Worm (Caenorhabditis elegans) whole organism, L4 larva: Measurements from ENCODE around the gene W09H1.4.

Source experiments
- F44E2.7 ChIP-seq: fragments of 200-800 bp; sonication (Bioruptor generic); IDR thresholded peaks from 2 replicates; pipeline ENCODE4 v2.1.2; 2022; ENCODE audit warnings: missing genetic modification characterization, missing compliant biosample characterization
- R02D3.7 ChIP-seq: fragments of 150-350 bp; sonication (generic microtip); optimal IDR thresholded peaks from 3 replicates; lab custom pipeline; 2014; ENCODE audit warnings: missing biosample characterization, missing genetic modification characterization
- Y105C5A.15 ChIP-seq: fragments of 200-800 bp; sonication (Bioruptor generic); IDR thresholded peaks from 2 replicates; pipeline ENCODE4 v1.3.6; 2022; ENCODE audit warnings: missing genetic modification characterization, missing compliant biosample characterization
- Y75B8A.6 ChIP-seq: fragments of 200-800 bp; sonication (Bioruptor generic); IDR thresholded peaks from 2 replicates; pipeline ENCODE4 v1.3.6; 2022; ENCODE audit warnings: missing genetic modification reagents, missing genetic modification characterization, missing compliant biosample characterization
- aha-1 ChIP-seq: fragments of 150-350 bp; peaks from one replicate; lab custom pipeline; 2014; ENCODE audit warnings: missing biosample characterization, missing genetic modification characterization
- ama-1 ChIP-seq: fragments of 150-350 bp; optimal IDR thresholded peaks from 2 replicates; lab custom pipeline; 2014; ENCODE audit warnings: inconsistent platforms, mixed read lengths
- ceh-20 ChIP-seq: fragments of 200-800 bp; sonication (Bioruptor generic); IDR thresholded peaks from 2 replicates; pipeline ENCODE4 v1.3.6; 2022; ENCODE audit warnings: missing genetic modification reagents, missing genetic modification characterization, missing compliant biosample characterization
- daf-19 ChIP-seq: fragments of 200-800 bp; sonication (Bioruptor generic); conservative IDR thresholded peaks from 2 replicates; pipeline ENCODE4 v1.3.6; 2022; ENCODE audit warnings: missing genetic modification characterization, missing compliant biosample characterization
- fkh-10 ChIP-seq: fragments of 150-350 bp; optimal IDR thresholded peaks from 2 replicates; lab custom pipeline; 2014; ENCODE audit warnings: missing biosample characterization, missing genetic modification reagents, missing genetic modification characterization
- fos-1 ChIP-seq: fragments of 150-350 bp; optimal IDR thresholded peaks from 2 replicates; lab custom pipeline; 2014; ENCODE audit warnings: missing biosample characterization, missing genetic modification characterization
- hmg-1.1 ChIP-seq: fragments of 200-800 bp; sonication (Bioruptor generic); IDR thresholded peaks from 2 replicates; pipeline ENCODE4 v1.3.6; 2022; ENCODE audit warnings: missing genetic modification reagents, missing genetic modification characterization, missing compliant biosample characterization
- lim-7 ChIP-seq: fragments of 200-800 bp; sonication (Bioruptor generic); IDR thresholded peaks from 2 replicates; pipeline ENCODE4 v1.3.6; 2022; ENCODE audit warnings: missing genetic modification characterization, missing compliant biosample characterization
- lin-15B ChIP-seq: fragments of 150-350 bp; sonication (generic microtip); optimal IDR thresholded peaks from 3 replicates; lab custom pipeline; 2014; ENCODE audit warnings: missing biosample characterization, missing genetic modification characterization
- lin-29 ChIP-seq: fragments of 200-800 bp; sonication (Bioruptor generic); IDR thresholded peaks from 2 replicates; pipeline ENCODE4 v1.3.6; 2022; ENCODE audit warnings: missing genetic modification reagents, missing genetic modification characterization, missing compliant biosample characterization
- lin-38 ChIP-seq: fragments of 200-800 bp; sonication (Bioruptor generic); IDR thresholded peaks from 2 replicates; pipeline ENCODE4 v1.3.6; 2022; ENCODE audit warnings: missing genetic modification reagents, missing genetic modification characterization, missing compliant biosample characterization
- madf-5 ChIP-seq, 2 experiments: fragments of 200-800 bp; sonication (Bioruptor generic); IDR thresholded peaks; 2 replicates each; pipeline ENCODE4 v1.3.6; 2022; ENCODE audit warnings: missing compliant biosample characterization in 2 of 2, missing genetic modification characterization in 2 of 2
- mdl-1 ChIP-seq, 2 experiments: fragments of 150-350 bp in 1 of 2; sonication (generic microtip) in 1 of 2; optimal IDR thresholded peaks; 2 replicates each; lab custom pipeline; 2014 to 2017; ENCODE audit warnings: missing biosample characterization in 2 of 2, missing genetic modification characterization in 2 of 2
- mdt-29 ChIP-seq: fragments of 200-800 bp; sonication (Bioruptor generic); IDR thresholded peaks from 2 replicates; pipeline ENCODE4 v1.3.6; 2022; ENCODE audit warnings: missing genetic modification reagents, missing genetic modification characterization, missing compliant biosample characterization
- mes-2 ChIP-seq: sonication (generic microtip); optimal IDR thresholded peaks from 2 replicates; lab custom pipeline; 2016; ENCODE audit warnings: missing genotype, mild to moderate bottlenecking, missing genetic modification characterization, missing compliant biosample characterization; ENCODE audit not compliant: poor library complexity, severe bottlenecking
- mxl-3 ChIP-seq: fragments of 200-800 bp; sonication (Bioruptor generic); optimal IDR thresholded peaks from 2 replicates; lab custom pipeline; 2018; ENCODE audit warnings: mild to moderate bottlenecking, missing genetic modification characterization, missing compliant biosample characterization
- nhr-11 ChIP-seq: fragments of 150-350 bp; optimal IDR thresholded peaks from 2 replicates; lab custom pipeline; 2014; ENCODE audit warnings: missing biosample characterization, missing genetic modification characterization
- nhr-111 ChIP-seq: fragments of 200-800 bp; sonication (Bioruptor generic); optimal IDR thresholded peaks from 2 replicates; lab custom pipeline; 2018; ENCODE audit warnings: mild to moderate bottlenecking, missing genetic modification characterization, missing compliant biosample characterization
- nhr-28 ChIP-seq: fragments of 150-350 bp; optimal IDR thresholded peaks from 2 replicates; lab custom pipeline; 2014; ENCODE audit warnings: missing biosample characterization, missing genetic modification characterization
- nhr-48 ChIP-seq: sonication (generic microtip); optimal IDR thresholded peaks from 2 replicates; lab custom pipeline; 2016; ENCODE audit warnings: mild to moderate bottlenecking, missing genetic modification characterization, missing compliant biosample characterization
- nhr-6 ChIP-seq: fragments of 150-350 bp; optimal IDR thresholded peaks from 2 replicates; lab custom pipeline; 2014; ENCODE audit warnings: missing biosample characterization, missing genetic modification characterization
- php-3 ChIP-seq: fragments of 200-800 bp; sonication (Bioruptor generic); IDR thresholded peaks from 2 replicates; pipeline ENCODE4 v1.3.6; 2022; ENCODE audit warnings: missing genetic modification reagents, missing genetic modification characterization, missing compliant biosample characterization
- rbr-2 ChIP-seq: sonication (generic microtip); optimal IDR thresholded peaks from 2 replicates; lab custom pipeline; 2016; ENCODE audit warnings: missing genotype, missing genetic modification characterization, missing compliant biosample characterization
- spr-1 ChIP-seq: sonication (generic microtip); optimal IDR thresholded peaks from 2 replicates; lab custom pipeline; 2016; ENCODE audit warnings: mild to moderate bottlenecking, missing genetic modification characterization, missing compliant biosample characterization
- tra-1 ChIP-seq: fragments of 200-800 bp; sonication (Bioruptor generic); IDR thresholded peaks from 2 replicates; pipeline ENCODE4 v1.3.6; 2022; ENCODE audit warnings: missing genetic modification reagents, missing genetic modification characterization, missing compliant biosample characterization
- unc-62 ChIP-seq, 3 experiments: fragments of 150-350 bp in 1 of 3; sonication (generic microtip); optimal IDR thresholded peaks in 2 of 3; peaks in 1 of 3; 1 replicate in 1 of 3; 2 replicates in 2 of 3; lab custom pipeline; 2014 to 2017; ENCODE audit warnings: missing biosample characterization in 3 of 3, missing genetic modification characterization in 3 of 3, missing genetic modification reagents in 3 of 3, missing genotype in 1 of 3
- zfp-2 ChIP-seq: sonication (generic microtip); optimal IDR thresholded peaks from 2 replicates; lab custom pipeline; 2016; ENCODE audit warnings: mild to moderate bottlenecking, missing genetic modification characterization, missing compliant biosample characterization
- zip-2 ChIP-seq: fragments of 150-350 bp; optimal IDR thresholded peaks from 2 replicates; lab custom pipeline; 2014; ENCODE audit warnings: missing biosample characterization, missing genetic modification characterization

W09H1.4 gene

DNA sequence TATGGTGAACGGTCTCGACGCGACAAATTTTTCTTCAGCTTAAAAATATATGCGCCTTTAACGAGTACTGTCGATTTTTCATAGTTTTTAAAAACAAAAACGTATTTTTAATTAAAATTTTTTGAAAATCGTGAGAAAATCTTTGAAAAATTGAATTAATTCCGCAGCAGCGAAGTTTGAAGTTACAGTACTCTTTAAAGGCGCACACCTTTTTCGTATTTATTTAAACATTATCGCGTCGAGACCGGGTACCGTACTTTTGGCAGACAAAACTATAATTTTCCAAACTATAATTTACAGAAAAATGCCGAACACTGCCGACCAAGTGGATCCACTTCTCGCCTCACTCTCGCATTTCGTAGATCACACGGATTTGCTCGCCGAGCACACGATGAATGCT lies 32.5 kb downstream of the W09H1.4 start, which contains the start of gene F15D4.2:
Gene F15D4.2, plus strand, starts transcription at position 301 of the 400 bp plus-strand sequence.
- TF ChIP-seq php-3 = 0 out of 2 replicates have a peak, but pooled peaks have one; percentile 21
- no peak for TF ChIP-seq nhr-48 (tag; lab: Kevin White, UChicago)

DNA sequence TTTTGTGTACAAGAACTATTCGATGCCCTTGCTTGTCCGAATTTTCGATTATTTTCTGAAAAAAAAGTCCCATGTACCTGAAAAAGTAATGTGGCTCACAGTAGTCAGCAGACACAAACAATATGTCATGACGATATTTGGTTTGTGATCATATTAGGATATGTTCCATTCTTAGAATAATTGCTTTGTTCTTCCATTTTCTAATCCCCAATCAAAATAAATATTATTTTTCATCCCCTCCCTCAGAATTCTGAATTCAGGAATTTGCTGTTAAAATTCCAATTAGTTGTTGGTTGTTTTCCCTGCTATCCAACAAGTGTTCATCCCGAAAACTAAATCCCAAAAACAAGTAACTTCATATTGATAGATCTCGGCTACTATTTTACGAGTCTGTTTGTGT lies 36.0 kb downstream of the W09H1.4 start:
- peak; percentile 87 for TF ChIP-seq aha-1 (tag; lab: Kevin White, UChicago)
- TF ChIP-seq ceh-20 (GFP tag; lab: Robert Waterston, UW) = no peak
- peak in 1 of 2 experiments; percentile 67 for TF ChIP-seq unc-62 (GFP tag; optimal IDR thresholded peaks at IDR 0.05 in 1 of 2; lab: Kevin White, UChicago)
- TF ChIP-seq unc-62 (tag; optimal IDR thresholded peaks at IDR 0.05; lab: Kevin White, UChicago) = no peak
- no peak for TF ChIP-seq nhr-28 (tag; lab: Kevin White, UChicago)

DNA sequence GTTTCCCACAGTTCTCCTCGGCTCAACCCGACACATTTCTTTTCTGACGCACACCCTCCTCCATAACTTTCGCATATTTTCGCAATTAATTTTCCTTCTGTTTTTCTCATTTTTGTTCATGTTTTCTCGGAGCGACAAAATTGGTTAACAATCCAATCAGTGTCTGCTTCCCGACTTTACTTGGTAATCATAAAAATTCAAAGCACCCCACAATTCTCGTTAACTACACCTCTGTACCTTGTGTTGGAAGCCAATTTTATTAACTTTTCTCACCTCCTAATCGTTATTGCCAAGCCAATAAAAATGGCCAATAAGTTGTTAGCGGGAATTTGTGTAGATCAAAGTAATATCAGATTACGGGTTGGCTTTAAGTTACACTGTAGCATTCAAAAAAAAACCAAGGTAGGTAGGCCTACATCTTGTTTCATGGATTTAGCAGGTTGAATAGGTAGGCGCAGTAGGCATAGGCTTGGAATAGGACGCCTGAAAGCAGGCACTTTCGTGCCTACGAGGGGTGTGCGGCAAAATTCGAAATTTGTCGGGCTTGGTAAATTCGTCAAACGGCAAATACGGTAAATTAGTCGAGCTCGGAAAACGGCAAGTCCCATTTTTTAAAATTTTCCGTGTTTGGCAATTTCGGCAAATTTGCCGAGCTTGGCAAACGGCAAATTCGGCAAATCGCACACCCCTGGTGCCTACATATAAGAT lies 47.3 kb downstream of the W09H1.4 start:
- no peak for TF ChIP-seq tra-1 (GFP tag; lab: Robert Waterston, UW)
- no peak for TF ChIP-seq mxl-3 (GFP tag; lab: Kevin White, UChicago)
- TF ChIP-seq unc-62 (GFP tag; optimal IDR thresholded peaks at IDR 0.05 in 1 of 2; lab: Kevin White, UChicago) = peak in 1 of 2 experiments; percentile 73
- TF ChIP-seq unc-62 (tag; optimal IDR thresholded peaks at IDR 0.05; lab: Kevin White, UChicago) = no peak
- TF ChIP-seq lin-15B (tag; lab: Kevin White, UChicago) = no peak
- no peak for TF ChIP-seq rbr-2 (tag; lab: Kevin White, UChicago)
- no peak for TF ChIP-seq hmg-1.1 (GFP tag; lab: Robert Waterston, UW)
- TF ChIP-seq mdl-1 (tag; optimal IDR thresholded peaks at IDR 0.05; lab: Kevin White, UChicago) = no peak
- TF ChIP-seq nhr-111 (GFP tag; lab: Kevin White, UChicago) = no peak
- no peak for TF ChIP-seq Y105C5A.15 (GFP tag; lab: Robert Waterston, UW)
- no peak for TF ChIP-seq zfp-2 (tag; lab: Kevin White, UChicago)
- TF ChIP-seq F44E2.7 (GFP tag; lab: Robert Waterston, UW) = 0 out of 2 replicates have a peak, but pooled peaks have one; percentile 52
- TF ChIP-seq zip-2 (tag; lab: Kevin White, UChicago) = no peak
- no peak for TF ChIP-seq Y75B8A.6 (GFP tag; lab: Robert Waterston, UW)
- TF ChIP-seq daf-19 (GFP tag; lab: Robert Waterston, UW) = no peak
- TF ChIP-seq ama-1 (lab: Kevin White, UChicago) = no peak
- peak; percentile 4 for TF ChIP-seq nhr-11 (tag; lab: Kevin White, UChicago)
- TF ChIP-seq spr-1 (tag; lab: Kevin White, UChicago) = no peak

- TF ChIP-seq daf-19 (GFP tag; lab: Robert Waterston, UW) (no peak), nhr-6 (tag; lab: Kevin White, UChicago) (no peak), madf-5 (GFP tag; IDR thresholded peaks at IDR 0.05; lab: Robert Waterston, UW) (no peak), nhr-11 (tag; lab: Kevin White, UChicago) (no peak), lin-38 (GFP tag; lab: Robert Waterston, UW) (no peak), R02D3.7 (tag; lab: Kevin White, UChicago) (no peak), mes-2 (tag; lab: Kevin White, UChicago) (no peak), lim-7 (GFP tag; lab: Robert Waterston, UW) (no peak), mdt-29 (GFP tag; lab: Robert Waterston, UW) (no peak), zip-2 (tag; lab: Kevin White, UChicago) (no peak), fkh-10 (no peak), fos-1 (tag; lab: Kevin White, UChicago) (no peak), lin-29 (no peak), nhr-48 (tag; lab: Kevin White, UChicago) (no peak)
Measured at ce11 chrII:13233712-13234111, 50.4 kb downstream of the W09H1.4 start.
